Fruit fly (Drosophila melanogaster): ENCODE measurements around the gene CG6431.

The CG6431 gene

DNA sequence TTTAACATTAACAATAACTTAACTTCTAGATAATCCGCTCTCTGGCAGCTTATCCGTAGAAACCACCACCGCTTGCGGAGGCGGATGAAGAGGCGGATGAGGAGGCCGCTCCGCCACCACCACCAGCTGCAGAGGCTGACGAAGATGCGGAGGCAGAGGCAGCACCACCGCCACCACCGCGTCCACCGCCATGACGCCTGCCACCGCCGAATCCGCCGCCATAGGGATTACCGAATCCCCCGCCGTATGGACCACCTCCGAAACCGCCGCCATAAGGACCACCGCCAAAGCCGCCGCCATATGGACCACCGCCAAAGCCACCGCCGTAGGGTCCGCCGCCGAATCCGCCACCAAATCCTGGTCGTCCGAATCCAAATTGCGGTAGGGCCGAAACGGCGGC, 35.2 kb upstream of the CG6431 start:
- no peak for TF ChIP-seq Sin3A (optimal IDR thresholded peaks at IDR 0.05)
- TF ChIP-seq h (optimal IDR thresholded peaks at IDR 0.05) = no peak
- TF ChIP-seq ttk (optimal IDR thresholded peaks at IDR 0.05) = no peak
- TF ChIP-seq insv (optimal IDR thresholded peaks at IDR 0.05) = no peak
- no peak for TF ChIP-seq Myc (optimal IDR thresholded peaks at IDR 0.05)
- no peak for TF ChIP-seq psq (optimal IDR thresholded peaks at IDR 0.05)

DNA sequence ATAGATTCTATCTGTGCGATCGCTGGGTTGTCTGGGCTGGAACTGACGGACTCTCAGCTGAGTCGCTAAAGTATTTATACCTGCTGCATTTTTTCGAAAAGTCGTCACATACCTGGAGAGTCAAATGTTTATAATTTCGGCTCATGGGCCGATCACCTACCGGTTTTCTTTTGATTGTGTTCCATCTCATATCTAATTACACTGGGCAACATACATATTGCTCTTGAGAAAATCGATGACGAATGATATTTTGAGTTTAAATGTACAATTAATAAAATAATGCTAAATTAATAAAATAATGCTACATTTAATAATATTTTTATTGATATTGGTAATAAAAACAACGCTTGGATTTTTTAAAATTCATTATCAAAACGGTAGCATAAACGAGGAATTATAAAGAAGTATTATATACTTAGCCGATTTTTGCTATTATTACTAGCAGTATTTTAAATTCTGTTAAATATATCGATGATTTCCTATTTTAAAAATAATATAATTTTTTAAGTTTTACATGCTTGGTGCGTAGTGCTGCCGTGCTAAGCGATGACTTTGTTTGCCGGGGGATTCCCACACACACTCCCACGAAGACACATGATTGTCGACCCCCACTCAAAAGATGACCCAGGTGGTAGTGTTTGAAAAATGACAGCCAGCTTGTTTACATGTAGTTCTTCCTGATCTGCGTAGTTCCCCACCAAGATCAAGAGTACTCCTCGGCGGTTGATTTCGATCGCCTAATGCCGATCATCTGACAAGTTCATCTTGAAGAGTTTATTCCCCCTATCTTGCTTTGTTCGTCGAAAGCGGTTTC, 34.6 kb upstream of the CG6431 start, which contains the start of gene CG7294:
TSS of gene CG7294 (minus strand) at position 51 of the 814 bp plus-strand sequence.
- TF ChIP-seq ttk (optimal IDR thresholded peaks at IDR 0.05) = no peak
- no peak for TF ChIP-seq psq (optimal IDR thresholded peaks at IDR 0.05)
- TF ChIP-seq insv (optimal IDR thresholded peaks at IDR 0.05) = no peak
- no peak for TF ChIP-seq Sin3A (optimal IDR thresholded peaks at IDR 0.05)
- no peak for TF ChIP-seq Myc (optimal IDR thresholded peaks at IDR 0.05)
- TF ChIP-seq h (optimal IDR thresholded peaks at IDR 0.05) = no peak

DNA sequence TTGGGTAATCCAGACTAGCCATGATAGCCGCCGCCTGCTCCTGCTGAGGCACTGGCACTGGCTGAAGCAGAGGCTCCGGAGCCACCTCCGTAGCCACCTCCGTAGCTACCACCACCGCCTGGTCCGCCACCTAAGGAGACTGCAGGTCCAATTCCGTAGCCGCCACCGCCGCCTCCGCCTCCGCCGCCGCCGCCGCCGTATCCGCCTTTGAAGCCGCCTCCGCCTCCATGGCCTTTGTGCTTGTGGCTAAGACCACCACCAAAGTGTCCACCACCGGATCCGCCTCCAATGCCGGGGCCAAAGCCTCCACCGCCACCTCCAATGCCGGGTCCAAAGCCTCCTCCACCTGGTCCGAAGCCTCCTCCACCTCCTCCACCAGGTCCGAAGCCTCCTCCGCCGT, 31.0 kb upstream of the CG6431 start:
- TF ChIP-seq Sin3A (optimal IDR thresholded peaks at IDR 0.05) (no peak), Myc (optimal IDR thresholded peaks at IDR 0.05) (no peak), h (optimal IDR thresholded peaks at IDR 0.05) (no peak), ttk (optimal IDR thresholded peaks at IDR 0.05) (no peak), psq (optimal IDR thresholded peaks at IDR 0.05) (no peak), insv (optimal IDR thresholded peaks at IDR 0.05) (no peak)

DNA sequence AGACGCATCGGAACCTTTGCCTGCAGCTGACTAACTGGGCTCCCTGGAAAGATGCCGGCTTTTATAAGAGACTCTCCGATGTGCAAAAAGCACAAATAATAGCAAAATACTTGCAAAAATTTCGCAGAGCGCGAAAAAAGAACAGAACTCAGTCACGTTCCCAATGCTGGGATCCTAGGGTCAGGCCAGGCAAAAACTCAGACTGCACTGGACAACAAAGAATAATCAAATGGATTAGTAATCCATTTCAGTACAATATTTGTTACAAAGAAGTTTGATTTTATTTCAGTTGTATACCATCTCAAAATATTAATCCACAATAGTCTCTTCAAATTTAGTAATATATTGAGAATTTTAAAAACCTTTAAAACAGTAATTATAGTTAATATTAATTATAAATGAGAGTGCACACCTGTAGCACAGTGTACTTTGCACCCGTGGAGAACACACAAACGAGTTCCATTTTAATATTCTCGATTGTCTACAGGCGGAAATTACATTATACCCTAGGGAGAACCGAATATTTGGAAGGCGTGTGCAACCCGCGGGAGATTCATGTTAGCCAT, 29.9 kb upstream of the CG6431 start, which contains the start of gene CG17108:
TSS of gene CG17108 (minus strand) at position 51 of the 566 bp plus-strand sequence.
- no peak for TF ChIP-seq Myc (optimal IDR thresholded peaks at IDR 0.05)
- TF ChIP-seq insv (optimal IDR thresholded peaks at IDR 0.05) = no peak
- TF ChIP-seq Sin3A (optimal IDR thresholded peaks at IDR 0.05) = no peak
- TF ChIP-seq psq (optimal IDR thresholded peaks at IDR 0.05) = no peak

DNA sequence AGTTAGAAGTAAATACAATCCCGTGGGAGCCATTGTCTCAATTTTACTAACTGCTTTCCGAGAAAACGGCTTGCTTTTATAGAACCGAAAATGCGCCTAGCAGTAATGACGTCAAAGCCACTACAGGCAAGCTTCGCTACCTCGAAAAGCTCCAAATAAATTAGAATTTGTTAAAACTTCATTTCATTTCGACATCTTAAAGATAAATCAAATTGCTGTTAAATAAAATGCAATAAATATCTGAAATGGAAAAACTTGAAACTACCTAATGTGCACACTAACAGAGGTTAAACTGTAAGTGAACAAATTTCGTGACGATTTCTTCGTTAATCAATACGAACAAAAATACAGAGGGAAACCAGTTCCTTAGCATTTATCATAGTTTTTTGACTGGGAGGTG, 26.0 kb upstream of the CG6431 start, which contains the start of gene CG7300:
TSS of gene CG7300 (minus strand) at position 52 of the 400 bp plus-strand sequence.
- TF ChIP-seq Myc (optimal IDR thresholded peaks at IDR 0.05) (no peak), insv (optimal IDR thresholded peaks at IDR 0.05) (no peak), h (optimal IDR thresholded peaks at IDR 0.05) (no peak), psq (optimal IDR thresholded peaks at IDR 0.05) (no peak), ttk (optimal IDR thresholded peaks at IDR 0.05) (no peak), Sin3A (optimal IDR thresholded peaks at IDR 0.05) (no peak)

DNA sequence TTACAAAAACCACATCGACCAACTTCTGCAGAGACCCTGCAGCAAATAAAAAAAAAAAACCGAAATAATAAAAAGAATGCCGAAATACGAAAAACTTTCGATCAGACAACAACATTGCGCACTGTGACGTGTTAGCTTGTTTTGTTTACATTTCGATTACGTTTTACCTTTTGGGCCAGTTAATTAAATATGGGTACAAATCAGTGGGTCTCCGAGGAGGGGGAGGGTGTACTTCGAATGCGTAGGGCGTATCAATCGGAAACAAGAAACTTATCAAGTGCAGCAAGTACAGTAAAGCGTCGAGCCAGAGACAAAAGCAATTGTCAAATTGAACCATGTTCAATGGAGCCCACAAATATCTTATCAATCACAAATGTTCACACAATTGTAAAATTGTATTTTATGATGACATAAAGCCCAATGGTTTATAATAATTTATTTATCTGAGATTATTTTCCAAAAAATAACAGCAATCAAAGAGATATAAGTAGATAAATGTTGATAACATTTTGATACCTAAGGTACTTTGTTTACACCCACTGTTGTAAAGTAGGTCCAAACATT, 22.4 kb upstream of the CG6431 start, which contains the start of gene Lip1:
TSS of gene Lip1 (minus strand) at position 46 of the 564 bp plus-strand sequence.
- TF ChIP-seq psq (optimal IDR thresholded peaks at IDR 0.05) = no peak
- no peak for TF ChIP-seq Myc (optimal IDR thresholded peaks at IDR 0.05)
- no peak for TF ChIP-seq Sin3A (optimal IDR thresholded peaks at IDR 0.05)
- TF ChIP-seq insv (optimal IDR thresholded peaks at IDR 0.05) = no peak
- no peak for TF ChIP-seq h (optimal IDR thresholded peaks at IDR 0.05)

DNA sequence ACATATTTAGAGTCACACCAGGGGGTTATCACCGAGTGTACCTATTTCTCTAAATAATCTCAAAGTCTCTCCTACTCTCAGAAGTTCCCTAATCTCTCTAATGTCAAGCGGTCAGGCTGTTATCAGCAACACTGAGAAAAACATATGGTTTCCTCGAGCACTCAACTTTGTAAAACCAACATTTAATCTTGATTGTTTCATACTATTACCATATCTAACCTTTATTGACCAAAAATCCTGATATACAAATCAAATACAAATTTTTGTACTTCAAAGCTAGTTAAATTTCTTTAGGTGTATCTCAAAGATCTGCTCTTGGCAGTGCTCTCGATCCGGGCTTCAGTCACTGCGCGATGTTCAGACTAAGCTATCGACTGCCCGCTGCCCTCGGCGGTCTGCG, 20.7 kb upstream of the CG6431 start, which contains the start of gene CG6415:
TSS of gene CG6415 (plus strand) at position 341 of the 400 bp plus-strand sequence.
- TF ChIP-seq Sin3A (optimal IDR thresholded peaks at IDR 0.05) = no peak
- TF ChIP-seq insv (optimal IDR thresholded peaks at IDR 0.05) = no peak
- no peak for TF ChIP-seq Myc (optimal IDR thresholded peaks at IDR 0.05)
- no peak for TF ChIP-seq ttk (optimal IDR thresholded peaks at IDR 0.05)
- no peak for TF ChIP-seq psq (optimal IDR thresholded peaks at IDR 0.05)
- no peak for TF ChIP-seq h (optimal IDR thresholded peaks at IDR 0.05)

DNA sequence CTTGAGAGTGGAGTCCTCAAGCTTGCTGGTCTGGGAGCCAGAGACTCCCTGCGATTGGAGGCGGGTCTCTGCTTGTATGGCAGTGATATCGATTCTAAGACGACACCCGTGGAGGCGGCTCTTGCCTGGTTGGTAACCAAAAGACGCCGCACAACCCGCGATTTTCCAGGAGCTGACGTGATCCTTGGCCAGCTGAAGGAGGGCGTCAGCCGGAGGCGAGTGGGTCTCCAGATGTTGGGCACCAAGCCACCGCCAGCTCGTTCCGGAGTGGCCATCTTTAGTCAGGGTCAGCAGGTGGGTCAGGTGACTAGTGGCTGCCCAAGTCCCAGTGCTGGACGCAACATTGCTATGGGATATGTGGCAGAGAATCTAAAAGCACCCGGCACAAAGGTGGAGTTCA, 19.6 kb upstream of the CG6431 start:
- TF ChIP-seq Sin3A (optimal IDR thresholded peaks at IDR 0.05) (no peak), insv (optimal IDR thresholded peaks at IDR 0.05) (no peak), Myc (optimal IDR thresholded peaks at IDR 0.05) (no peak), ttk (optimal IDR thresholded peaks at IDR 0.05) (no peak), h (optimal IDR thresholded peaks at IDR 0.05) (no peak), psq (optimal IDR thresholded peaks at IDR 0.05) (no peak)

DNA sequence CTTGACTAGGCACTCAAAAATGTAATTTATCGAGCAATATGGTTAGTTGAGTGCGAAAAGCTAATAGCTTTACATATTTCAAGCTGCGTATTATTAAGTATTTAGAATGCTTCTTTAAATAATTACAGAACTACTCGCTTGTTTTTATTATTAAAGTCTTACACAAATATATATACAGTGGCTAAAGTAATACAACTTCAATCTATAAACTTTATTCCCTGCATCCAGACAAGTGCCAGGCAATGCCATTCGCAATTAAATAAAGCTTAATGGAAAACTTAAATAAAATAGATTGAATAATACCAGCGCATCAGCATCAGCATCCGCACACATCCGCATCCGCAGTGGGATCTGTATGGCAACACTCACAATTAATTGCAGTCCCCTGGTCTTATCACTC, 17.7 kb upstream of the CG6431 start:
- TF ChIP-seq insv (optimal IDR thresholded peaks at IDR 0.05) (no peak), ttk (optimal IDR thresholded peaks at IDR 0.05) (no peak), h (optimal IDR thresholded peaks at IDR 0.05) (no peak), psq (optimal IDR thresholded peaks at IDR 0.05) (no peak), Sin3A (optimal IDR thresholded peaks at IDR 0.05) (no peak), Myc (optimal IDR thresholded peaks at IDR 0.05) (no peak)

DNA sequence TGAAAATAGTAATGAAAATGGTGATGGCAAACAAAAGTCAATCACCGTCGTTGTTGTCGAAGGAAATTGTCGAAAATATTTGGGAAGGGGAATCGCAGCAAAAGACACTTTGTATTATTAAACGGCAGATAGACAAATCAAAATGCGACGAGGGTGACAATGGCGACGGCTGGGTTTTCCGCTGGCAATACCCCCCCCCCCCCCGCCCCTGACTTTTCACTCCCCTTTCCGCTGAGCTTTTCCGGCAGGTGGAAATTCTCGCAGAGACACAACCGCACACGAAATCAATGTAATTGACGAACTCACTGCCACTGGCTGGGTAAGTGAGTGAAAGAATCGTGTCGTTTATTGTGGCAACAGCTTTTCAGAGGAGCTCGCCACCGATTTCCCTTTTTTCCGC, 15.9 kb upstream of the CG6431 start:
- TF ChIP-seq h (optimal IDR thresholded peaks at IDR 0.05) (no peak), psq (optimal IDR thresholded peaks at IDR 0.05) (no peak), ttk (optimal IDR thresholded peaks at IDR 0.05) (no peak), Myc (optimal IDR thresholded peaks at IDR 0.05) (no peak), Sin3A (optimal IDR thresholded peaks at IDR 0.05) (no peak), insv (optimal IDR thresholded peaks at IDR 0.05) (no peak)

DNA sequence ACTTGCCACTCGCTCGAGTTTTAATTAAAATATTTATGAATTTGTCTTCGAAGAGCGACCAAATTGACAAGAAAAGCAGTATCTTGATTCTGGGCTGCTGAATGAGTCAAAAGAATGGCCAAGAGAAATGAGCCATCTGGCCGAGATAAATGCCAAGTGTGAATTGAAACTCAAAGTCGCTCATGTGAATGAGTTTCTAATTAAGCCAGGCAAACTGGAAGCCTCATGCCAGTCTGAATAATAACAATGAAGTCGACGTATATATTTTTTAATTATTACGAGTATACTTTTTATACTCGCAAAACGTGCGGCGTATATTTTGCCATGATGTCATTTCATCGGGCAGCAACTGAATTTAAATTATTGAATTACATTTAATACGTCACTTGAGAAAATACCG, 14.7 kb upstream of the CG6431 start, which contains the start of gene Lip2:
TSS of gene Lip2 (minus strand) at position 101 of the 400 bp plus-strand sequence.
- no peak for TF ChIP-seq Myc (optimal IDR thresholded peaks at IDR 0.05)
- no peak for TF ChIP-seq insv (optimal IDR thresholded peaks at IDR 0.05)

DNA sequence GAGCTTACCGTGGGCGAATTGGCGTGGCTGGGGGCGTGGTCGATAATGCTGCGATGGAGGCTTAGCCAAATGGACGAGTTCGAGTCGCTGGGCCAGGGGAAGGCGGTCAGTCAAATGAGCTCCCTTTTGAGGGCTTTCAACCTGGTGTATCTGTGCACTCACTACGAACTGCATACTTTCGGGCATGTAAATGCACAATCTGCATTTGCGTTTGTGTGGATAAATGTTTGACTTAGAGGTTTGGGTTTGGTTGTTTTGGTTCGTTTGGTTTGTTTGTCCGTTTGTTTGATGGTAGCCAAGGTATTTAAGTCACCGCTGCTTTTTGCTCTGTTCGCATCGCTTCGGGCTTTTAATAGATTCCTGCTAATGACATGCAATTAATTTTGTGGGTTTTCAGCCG, 12.8 kb upstream of the CG6431 start:
- TF ChIP-seq h (optimal IDR thresholded peaks at IDR 0.05) = no peak
- no peak for TF ChIP-seq psq (optimal IDR thresholded peaks at IDR 0.05)
- no peak for TF ChIP-seq insv (optimal IDR thresholded peaks at IDR 0.05)
- TF ChIP-seq Myc (optimal IDR thresholded peaks at IDR 0.05) = no peak
- TF ChIP-seq Sin3A (optimal IDR thresholded peaks at IDR 0.05) = no peak
- no peak for TF ChIP-seq ttk (optimal IDR thresholded peaks at IDR 0.05)

All from Kc167 (cell line).